Fruit fly (Drosophila melanogaster) whole organism, embryonic: Measurements from ENCODE around the gene Jhbp12.

Source experiments
- Atf6 ChIP-seq: fragments of 200-800 bp; sonication (Bioruptor generic); IDR thresholded peaks from 2 replicates; pipeline ENCODE4 v1.3.6; 2022; ENCODE audit warnings: missing biosample characterization, missing genetic modification characterization
- Bdp1 ChIP-seq: fragments of 200-800 bp; sonication (Bioruptor generic); optimal IDR thresholded peaks from 3 replicates; lab custom pipeline; 2016; ENCODE audit warnings: missing biosample characterization, missing genetic modification characterization
- Bgb ChIP-seq: fragments of 200-800 bp; sonication (Bioruptor generic); IDR thresholded peaks from 2 replicates; pipeline ENCODE4 v1.3.6; 2022; ENCODE audit warnings: missing biosample characterization, missing genetic modification characterization; ENCODE audit not compliant: partially characterized antibody
- Blimp-1 ChIP-seq: fragments of 200-800 bp; sonication (Bioruptor generic); optimal IDR thresholded peaks from 3 replicates; lab custom pipeline; 2018; ENCODE audit warnings: missing biosample characterization, missing genetic modification characterization, mild to moderate bottlenecking, moderate library complexity, missing genetic modification reagents
- CG11398 ChIP-seq: fragments of 200-800 bp; sonication (Bioruptor generic); optimal IDR thresholded peaks from 2 replicates; lab custom pipeline; 2016; ENCODE audit warnings: missing biosample characterization, missing genetic modification characterization
- CG12155 ChIP-seq: fragments of 200-800 bp; sonication (Bioruptor generic); optimal IDR thresholded peaks from 3 replicates; lab custom pipeline; 2016; ENCODE audit warnings: missing biosample characterization, missing genetic modification characterization
- CG12769 ChIP-seq: fragments of 200-800 bp; sonication (Bioruptor generic); optimal IDR thresholded peaks from 2 replicates; lab custom pipeline; 2019; ENCODE audit warnings: missing biosample characterization, mild to moderate bottlenecking, missing genetic modification characterization, moderate library complexity
- CG12942 ChIP-seq: fragments of 200-800 bp; sonication (Bioruptor generic); optimal IDR thresholded peaks from 3 replicates; lab custom pipeline; 2016; ENCODE audit warnings: missing biosample characterization, missing genetic modification characterization
- CG14860 ChIP-seq: fragments of 200-800 bp; sonication (Bioruptor generic); IDR thresholded peaks from 3 replicates; pipeline ENCODE4 v1.3.6; 2022; ENCODE audit warnings: missing biosample characterization, missing genetic modification characterization; ENCODE audit not compliant: partially characterized antibody
- CG16813 ChIP-seq: fragments of 200-800 bp; sonication (Bioruptor generic); IDR thresholded peaks from 3 replicates; pipeline ENCODE4 v1.3.6; 2022; ENCODE audit warnings: missing biosample characterization, missing genetic modification characterization; ENCODE audit not compliant: partially characterized antibody
- CG2129 ChIP-seq: fragments of 200-800 bp; sonication (Bioruptor generic); IDR thresholded peaks from 2 replicates; pipeline ENCODE4 v1.3.6; 2022; ENCODE audit warnings: missing biosample characterization, missing genetic modification characterization; ENCODE audit not compliant: partially characterized antibody
- CG42726 ChIP-seq: fragments of 200-800 bp; sonication (Bioruptor generic); IDR thresholded peaks from 2 replicates; pipeline ENCODE4 v1.3.6; 2022; ENCODE audit warnings: missing biosample characterization, missing genetic modification characterization; ENCODE audit not compliant: partially characterized antibody
- CG4424 ChIP-seq: fragments of 200-800 bp; sonication (Bioruptor generic); optimal IDR thresholded peaks from 3 replicates; lab custom pipeline; 2016; ENCODE audit warnings: missing biosample characterization, missing genetic modification characterization
- CG6791 ChIP-seq: fragments of 200-800 bp; sonication (Bioruptor generic); IDR thresholded peaks from 3 replicates; pipeline ENCODE4 v1.3.6; 2022; ENCODE audit warnings: missing biosample characterization, missing genetic modification characterization; ENCODE audit not compliant: partially characterized antibody
- CG7745 ChIP-seq: fragments of 200-800 bp; sonication (Bioruptor generic); optimal IDR thresholded peaks from 2 replicates; lab custom pipeline; 2018; ENCODE audit warnings: missing biosample characterization, mild to moderate bottlenecking, missing genetic modification characterization, moderate library complexity
- CG7963 ChIP-seq: fragments of 200-800 bp; sonication (Bioruptor generic); IDR thresholded peaks from 3 replicates; pipeline ENCODE4 v1.3.6; 2022; ENCODE audit warnings: missing biosample characterization, missing genetic modification characterization; ENCODE audit not compliant: partially characterized antibody
- CG8388 ChIP-seq: fragments of 200-800 bp; sonication (Bioruptor generic); optimal IDR thresholded peaks from 2 replicates; lab custom pipeline; 2019; ENCODE audit warnings: missing biosample characterization, mild to moderate bottlenecking, missing genetic modification characterization, moderate library complexity
- CrebB ChIP-seq: fragments of 200-800 bp; sonication (Bioruptor generic); optimal IDR thresholded peaks from 3 replicates; lab custom pipeline; 2018; ENCODE audit warnings: missing biosample characterization, mild to moderate bottlenecking, missing genetic modification characterization
- Hr51 ChIP-seq, 2 experiments: fragments of 200-800 bp; sonication (Bioruptor generic); optimal IDR thresholded peaks; 2 replicates in 1 of 2; 3 replicates in 1 of 2; lab custom pipeline; 2016 to 2018; ENCODE audit warnings: missing biosample characterization in 2 of 2, missing genetic modification characterization in 2 of 2, mild to moderate bottlenecking in 1 of 2, moderate library complexity in 1 of 2
- NK7.1 ChIP-seq: fragments of 200-800 bp; sonication (Bioruptor generic); optimal IDR thresholded peaks from 3 replicates; lab custom pipeline; 2016; ENCODE audit warnings: missing biosample characterization, missing genetic modification characterization
- Opbp ChIP-seq: fragments of 200-800 bp; sonication (Bioruptor generic); IDR thresholded peaks from 3 replicates; pipeline ENCODE4 v1.3.6; 2022; ENCODE audit warnings: missing biosample characterization, missing genetic modification characterization; ENCODE audit not compliant: partially characterized antibody
- Pdp1 ChIP-seq, 2 experiments: fragments of 200-800 bp; sonication (Bioruptor generic); optimal IDR thresholded peaks; 3 replicates each; lab custom pipeline; 2016; ENCODE audit warnings: missing biosample characterization in 2 of 2, missing genetic modification characterization in 2 of 2, mild to moderate bottlenecking in 1 of 2, moderate library complexity in 1 of 2
- Rfx ChIP-seq: fragments of 200-800 bp; sonication (Bioruptor generic); IDR thresholded peaks from 2 replicates; pipeline ENCODE4 v1.3.6; 2022; ENCODE audit warnings: missing biosample characterization, missing genetic modification characterization
- Scr ChIP-seq: fragments of 200-800 bp; sonication (Bioruptor generic); IDR thresholded peaks from 2 replicates; pipeline ENCODE4 v1.3.6; 2022; ENCODE audit warnings: missing biosample characterization, missing genetic modification characterization; ENCODE audit not compliant: partially characterized antibody
- Side ChIP-seq: fragments of 200-800 bp; sonication (Bioruptor generic); optimal IDR thresholded peaks from 2 replicates; lab custom pipeline; 2016; ENCODE audit warnings: missing biosample characterization, missing genetic modification characterization
- al ChIP-seq: fragments of 200-800 bp; sonication (Bioruptor generic); IDR thresholded peaks from 2 replicates; pipeline ENCODE4 v1.3.6; 2022; ENCODE audit warnings: missing biosample characterization, missing genetic modification characterization
- amos ChIP-seq: fragments of 200-800 bp; sonication (Bioruptor generic); IDR thresholded peaks from 2 replicates; pipeline ENCODE4 v1.3.6; 2022; ENCODE audit warnings: missing biosample characterization, missing genetic modification characterization; ENCODE audit not compliant: partially characterized antibody
- bbx ChIP-seq: fragments of 200-800 bp; sonication (Bioruptor generic); IDR thresholded peaks from 2 replicates; pipeline ENCODE4 v1.3.6; 2022; ENCODE audit warnings: missing biosample characterization, missing genetic modification characterization; ENCODE audit not compliant: partially characterized antibody
- chinmo ChIP-seq: fragments of 200-800 bp; sonication (Bioruptor generic); IDR thresholded peaks from 4 replicates; pipeline ENCODE4 v1.3.6; 2022; ENCODE audit warnings: missing biosample characterization, missing genetic modification characterization; ENCODE audit not compliant: partially characterized antibody
- hbn ChIP-seq: fragments of 200-800 bp; sonication (Bioruptor generic); IDR thresholded peaks from 2 replicates; pipeline ENCODE4 v1.3.6; 2022; ENCODE audit warnings: missing biosample characterization, missing genetic modification characterization; ENCODE audit not compliant: partially characterized antibody
- ind ChIP-seq: fragments of 200-800 bp; sonication (Bioruptor generic); optimal IDR thresholded peaks from 3 replicates; lab custom pipeline; 2016; ENCODE audit warnings: missing biosample characterization, missing genetic modification characterization
- mld ChIP-seq: fragments of 200-800 bp; sonication (Bioruptor generic); IDR thresholded peaks from 3 replicates; pipeline ENCODE4 v1.3.6; 2022; ENCODE audit warnings: missing biosample characterization, missing genetic modification characterization; ENCODE audit not compliant: partially characterized antibody
- onecut ChIP-seq: fragments of 200-800 bp; sonication (Bioruptor generic); IDR thresholded peaks from 2 replicates; pipeline ENCODE4 v1.3.6; 2022; ENCODE audit warnings: missing biosample characterization, missing genetic modification characterization
- pros ChIP-seq: fragments of 200-800 bp; sonication (Bioruptor generic); optimal IDR thresholded peaks from 3 replicates; lab custom pipeline; 2019; ENCODE audit warnings: missing biosample characterization, mild to moderate bottlenecking, missing genetic modification characterization, moderate library complexity
- scrt ChIP-seq: fragments of 200-800 bp; sonication (Bioruptor generic); optimal IDR thresholded peaks from 2 replicates; lab custom pipeline; 2018; ENCODE audit warnings: missing biosample characterization, mild to moderate bottlenecking, missing genetic modification characterization, moderate library complexity
- sd ChIP-seq: fragments of 200-800 bp; sonication (Bioruptor generic); optimal IDR thresholded peaks from 3 replicates; lab custom pipeline; 2018; ENCODE audit warnings: missing biosample characterization, mild to moderate bottlenecking, missing genetic modification characterization, moderate library complexity
- sens ChIP-seq: fragments of 200-800 bp; sonication (Bioruptor generic); peaks from one replicate; lab custom pipeline; 2016; ENCODE audit warnings: missing biosample characterization, missing genetic modification characterization
- usp ChIP-seq: fragments of >200 bp; optimal IDR thresholded peaks from 2 replicates; lab custom pipeline; 2017; ENCODE audit warnings: missing biosample characterization, missing genetic modification characterization
- vnd ChIP-seq: fragments of 200-800 bp; sonication (Bioruptor generic); IDR thresholded peaks from 3 replicates; pipeline ENCODE4 v1.3.6; 2022; ENCODE audit warnings: missing biosample characterization, missing genetic modification characterization; ENCODE audit not compliant: partially characterized antibody

Gene Jhbp12

DNA sequence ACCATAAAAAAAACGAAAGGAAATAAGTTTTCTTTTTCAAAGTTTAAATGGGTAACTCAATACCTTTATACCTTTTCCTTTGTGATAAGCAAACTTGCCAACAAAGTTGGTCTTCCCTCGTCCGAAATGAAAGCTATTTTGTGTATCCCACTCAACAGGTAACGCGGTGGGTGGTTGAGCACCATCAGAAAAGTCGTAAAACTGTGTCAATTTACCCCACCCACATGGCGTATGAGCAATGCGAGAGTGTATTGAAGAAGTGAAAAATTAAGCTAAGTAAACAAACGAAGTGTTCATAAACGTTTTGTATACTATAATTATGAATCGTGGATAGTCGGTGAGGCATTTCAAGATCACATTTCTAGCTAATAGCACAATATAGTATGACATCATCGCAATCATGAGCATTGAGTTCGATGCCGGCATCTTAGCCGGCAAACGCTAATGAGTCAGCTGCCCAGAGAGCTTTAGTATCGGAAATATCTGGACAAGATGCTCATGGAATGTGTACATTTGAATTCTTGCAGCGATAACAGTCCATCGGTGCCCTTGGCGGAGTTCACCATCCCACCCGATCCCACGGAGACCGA, 26.3 kb downstream of the Jhbp12 start:
- TF ChIP-seq CG12769 (tag; lab: Kevin White, UChicago), result peak; percentile 34
- no peak for TF ChIP-seq hbn (GFP tag; lab: Robert Waterston, UW)
- TF ChIP-seq sens (GFP tag; lab: Kevin White, UChicago), result peak; percentile 39
- TF ChIP-seq chinmo (GFP tag; lab: Robert Waterston, UW), result 0 out of 4 replicates have a peak, but pooled peaks have one; percentile 68
- no peak for TF ChIP-seq CG11398
- TF ChIP-seq Blimp-1 (GFP tag; lab: Kevin White, UChicago), result no peak
- peak; percentile 86 for TF ChIP-seq sd
- TF ChIP-seq Atf6 (GFP tag; lab: Robert Waterston, UW), result 0 out of 2 replicates have a peak, but pooled peaks have one; percentile 23
- peak; percentile 50 for TF ChIP-seq scrt (GFP tag; lab: Kevin White, UChicago)

DNA sequence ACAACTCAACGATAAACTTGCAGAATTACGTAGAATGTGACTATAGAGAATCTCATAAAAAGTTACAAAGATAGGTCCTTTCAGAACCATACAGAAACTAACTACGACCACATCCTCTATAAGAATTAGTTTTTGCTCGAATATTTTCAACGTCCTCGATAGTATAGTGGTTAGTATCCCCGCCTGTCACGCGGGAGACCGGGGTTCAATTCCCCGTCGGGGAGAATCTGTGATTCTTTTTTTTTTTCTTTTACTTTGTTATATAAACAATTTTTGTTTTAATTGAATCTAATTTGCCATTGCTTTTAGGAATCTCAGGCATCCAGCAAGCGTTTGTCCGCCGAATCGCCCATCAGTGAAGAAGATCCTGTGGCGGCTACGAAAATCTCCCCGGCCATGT, 30.6 kb downstream of the Jhbp12 start:
- TF ChIP-seq CG7963 (GFP tag; lab: Robert Waterston, UW), result peak; percentile 50; the same call in 1 of the 3 replicates
- no peak for TF ChIP-seq usp (GFP tag; lab: Kevin White, UChicago)
- no peak for TF ChIP-seq CrebB (tag; lab: Kevin White, UChicago)
- no peak for TF ChIP-seq pros (GFP tag; lab: Kevin White, UChicago)
- peak; percentile 62 for TF ChIP-seq Scr (GFP tag; lab: Robert Waterston, UW)
- peak; percentile 59 for TF ChIP-seq Bgb (GFP tag; lab: Robert Waterston, UW)
- TF ChIP-seq CG42726, result peak; percentile 73; the same call in 1 of the 2 replicates
- peak; percentile 83 for TF ChIP-seq CG16813 (GFP tag; lab: Robert Waterston, UW)
- TF ChIP-seq chinmo (GFP tag; lab: Robert Waterston, UW), result 0 out of 4 replicates have a peak, but pooled peaks have one; percentile 27
- peak in 1 of 2 experiments; percentile 69 for TF ChIP-seq Pdp1 (GFP tag; optimal IDR thresholded peaks at IDR 0.05; lab: Kevin White, UChicago)
- TF ChIP-seq CG12942 (GFP tag; lab: Kevin White, UChicago), result no peak
- TF ChIP-seq CG14860 (GFP tag; lab: Robert Waterston, UW), result peak; percentile 58; the same call in 1 of the 3 replicates
- no peak for TF ChIP-seq CG4424 (GFP tag; lab: Kevin White, UChicago)
- no peak for TF ChIP-seq onecut
- peak; percentile 83; the same call in 2 of the 3 replicates for TF ChIP-seq mld
- TF ChIP-seq vnd, result peak; percentile 25; the same call in 1 of the 3 replicates
- peak; percentile 82 for TF ChIP-seq CG6791 (GFP tag; lab: Robert Waterston, UW)
- TF ChIP-seq al, result no peak
- peak; percentile 40; the same call in 1 of the 2 replicates for TF ChIP-seq bbx (GFP tag; lab: Robert Waterston, UW)
- no peak for TF ChIP-seq Side (GFP tag; lab: Kevin White, UChicago)
- TF ChIP-seq CG12155 (GFP tag; lab: Kevin White, UChicago), result no peak
- no peak for TF ChIP-seq Rfx (GFP tag; lab: Robert Waterston, UW)
- TF ChIP-seq Hr51 (GFP tag; optimal IDR thresholded peaks at IDR 0.05; lab: Kevin White, UChicago), result no peak
- TF ChIP-seq Bdp1 (GFP tag; lab: Kevin White, UChicago), result peak; percentile 97
- TF ChIP-seq CG2129 (GFP tag; lab: Robert Waterston, UW), result no peak
- TF ChIP-seq CG8388 (GFP tag; lab: Kevin White, UChicago), result no peak
- no peak for TF ChIP-seq NK7.1 (GFP tag; lab: Kevin White, UChicago)
- no peak for TF ChIP-seq CG7745 (tag; lab: Kevin White, UChicago)
- peak; percentile 67; the same call in 2 of the 3 replicates for TF ChIP-seq Opbp
- TF ChIP-seq CG11398, result no peak
- TF ChIP-seq ind (GFP tag; lab: Kevin White, UChicago), result no peak
- peak; percentile 82; the same call in 1 of the 2 replicates for TF ChIP-seq amos
